Worm (Caenorhabditis elegans) whole organism, L1 larva: ENCODE measurements around the gene rfp-1.

Source experiments
- ces-1 ChIP-seq: fragments of 150-350 bp; optimal IDR thresholded peaks from 2 replicates; lab custom pipeline; 2014; ENCODE audit warnings: missing biosample characterization, missing genetic modification reagents, missing genetic modification characterization
- efl-1 ChIP-seq, 4 experiments: fragments of 150-350 bp; optimal IDR thresholded peaks in 3 of 4; peaks in 1 of 4; 1 replicate in 1 of 4; 2 replicates in 3 of 4; lab custom pipeline; 2014; ENCODE audit warnings: missing biosample characterization in 2 of 4, missing genetic modification characterization in 2 of 4, missing genetic modification reagents in 2 of 4
- egl-27 ChIP-seq, 2 experiments: fragments of 150-350 bp in 1 of 2; sonication (generic microtip); optimal IDR thresholded peaks; 3 replicates each; lab custom pipeline; 2017 to 2018; ENCODE audit warnings: missing biosample characterization in 2 of 2, missing genetic modification characterization in 2 of 2, missing genetic modification reagents in 2 of 2
- elt-3 ChIP-seq, 6 experiments: fragments of 150-350 bp in 1 of 6; sonication (generic microtip); optimal IDR thresholded peaks; 2 replicates each; lab custom pipeline; 2017 to 2018; ENCODE audit warnings: missing biosample characterization in 6 of 6, missing genetic modification characterization in 6 of 6, inconsistent platforms in 1 of 6
- jun-1 ChIP-seq: fragments of 150-350 bp; optimal IDR thresholded peaks from 2 replicates; lab custom pipeline; 2014; ENCODE audit warnings: missing biosample characterization, missing genetic modification reagents, missing genetic modification characterization
- lsy-2 ChIP-seq, 2 experiments: fragments of 150-350 bp; optimal IDR thresholded peaks; 2 replicates each; lab custom pipeline; 2014; ENCODE audit warnings: missing biosample characterization in 2 of 2, missing genetic modification characterization in 2 of 2
- nhr-19 ChIP-seq: fragments of 200-800 bp; sonication (Bioruptor generic); conservative IDR thresholded peaks from 2 replicates; pipeline ENCODE4 v1.3.6; 2022; ENCODE audit warnings: missing genetic modification characterization, missing compliant biosample characterization
- nhr-237 ChIP-seq: fragments of 150-350 bp; optimal IDR thresholded peaks from 2 replicates; lab custom pipeline; 2014; ENCODE audit warnings: missing biosample characterization, missing genetic modification characterization
- nhr-76 ChIP-seq: sonication (generic microtip); optimal IDR thresholded peaks from 2 replicates; lab custom pipeline; 2017; ENCODE audit warnings: missing biosample characterization, missing genetic modification characterization
- pqm-1 ChIP-seq: sonication (generic microtip); optimal IDR thresholded peaks from 3 replicates; lab custom pipeline; 2017; ENCODE audit warnings: missing biosample characterization, missing genetic modification characterization
- rnt-1 ChIP-seq: sonication (generic microtip); optimal IDR thresholded peaks from 2 replicates; lab custom pipeline; 2016; ENCODE audit warnings: mild to moderate bottlenecking, missing genetic modification characterization, moderate library complexity, missing compliant biosample characterization
- skn-1 ChIP-seq: fragments of 150-350 bp; optimal IDR thresholded peaks from 2 replicates; lab custom pipeline; 2014; ENCODE audit warnings: missing biosample characterization, missing genetic modification characterization
- unc-62 ChIP-seq: fragments of 150-350 bp; optimal IDR thresholded peaks from 2 replicates; lab custom pipeline; 2014; ENCODE audit warnings: missing biosample characterization, missing genetic modification reagents, missing genetic modification characterization
- zag-1 ChIP-seq: fragments of 150-350 bp; optimal IDR thresholded peaks from 2 replicates; lab custom pipeline; 2014; ENCODE audit warnings: missing biosample characterization, missing genetic modification characterization

DNA sequence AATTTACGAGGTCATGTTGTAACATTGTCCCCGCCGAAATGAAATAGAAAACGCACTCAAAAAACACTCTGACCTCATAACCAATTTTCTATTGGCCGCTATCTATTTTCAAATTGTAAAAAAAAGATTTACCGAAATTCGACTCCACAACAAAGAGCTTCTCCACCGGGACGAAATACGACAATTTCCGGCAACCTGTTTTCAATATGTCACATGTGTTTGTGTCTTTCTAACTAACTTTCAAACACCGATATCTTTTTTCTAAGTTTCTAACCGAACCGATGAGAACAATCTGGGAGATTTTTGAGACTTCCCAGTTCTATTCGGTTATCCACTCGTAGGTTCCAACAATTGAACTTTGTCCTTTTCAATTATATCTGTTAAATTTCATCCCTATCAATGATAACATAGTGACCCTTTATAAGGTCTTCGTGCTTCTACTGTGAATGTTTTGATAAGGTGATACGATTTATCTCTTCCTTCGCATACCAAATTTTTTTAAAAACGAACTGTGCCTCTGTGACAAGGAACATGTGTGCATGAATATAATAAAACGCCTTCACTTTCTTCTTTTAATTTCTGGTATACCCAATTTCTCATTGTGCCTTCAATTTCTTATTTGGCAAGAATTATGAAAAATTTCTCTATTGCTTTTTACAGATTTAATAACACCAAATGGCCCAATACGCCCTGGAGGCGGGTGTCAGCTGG lies 13.3 kb downstream of the rfp-1 start, which contains the start of gene lmbr-1:
- TF ChIP-seq nhr-76 (tag; lab: Kevin White, UChicago) (no peak), ces-1 (GFP tag; lab: Kevin White, UChicago) (no peak), pqm-1 (no peak), skn-1 (tag; lab: Kevin White, UChicago) (no peak), lsy-2 (tag; optimal IDR thresholded peaks at IDR 0.05; lab: Kevin White, UChicago) (no peak), jun-1 (tag; lab: Kevin White, UChicago) (no peak), rnt-1 (tag; lab: Kevin White, UChicago) (no peak), nhr-237 (tag; lab: Kevin White, UChicago) (no peak), nhr-19 (GFP tag; lab: Robert Waterston, UW) (no peak), unc-62 (GFP tag; lab: Kevin White, UChicago) (no peak), elt-3 (tag; optimal IDR thresholded peaks at IDR 0.05; lab: Kevin White, UChicago) (no peak), egl-27 (tag; optimal IDR thresholded peaks at IDR 0.05; lab: Kevin White, UChicago) (no peak), zag-1 (tag; lab: Kevin White, UChicago) (no peak), efl-1 (optimal IDR thresholded peaks at IDR 0.05; lab: Kevin White, UChicago) (no peak), efl-1 (GFP tag; optimal IDR thresholded peaks at IDR 0.05 in 1 of 2; lab: Kevin White, UChicago) (peak in 1 of 2 experiments; percentile 46)
